Worm (Caenorhabditis elegans) whole organism, L4 larva: ENCODE data around the gene ZK370.6.

Experiments used
- F10B5.3 ChIP-seq: sonication (generic microtip); optimal IDR thresholded peaks from 2 replicates; lab custom pipeline; 2016; ENCODE audit warnings: mild to moderate bottlenecking, missing genetic modification characterization, missing compliant biosample characterization
- F37D6.2 ChIP-seq: sonication (generic microtip); optimal IDR thresholded peaks from 2 replicates; lab custom pipeline; 2016; ENCODE audit warnings: mild to moderate bottlenecking, missing genetic modification characterization, missing compliant biosample characterization
- T26A8.4 ChIP-seq: fragments of 200-800 bp; sonication (Bioruptor generic); IDR thresholded peaks from 2 replicates; pipeline ENCODE4 v1.3.6; 2022; ENCODE audit warnings: missing genetic modification characterization, missing compliant biosample characterization
- Y48G9A.11 ChIP-seq: fragments of 200-800 bp; sonication (Bioruptor generic); IDR thresholded peaks from 2 replicates; pipeline ENCODE4 v1.3.6; 2022; ENCODE audit warnings: missing genetic modification reagents, missing genetic modification characterization, missing compliant biosample characterization
- ZK337.2 ChIP-seq: fragments of 200-800 bp; sonication (Bioruptor generic); IDR thresholded peaks from 2 replicates; pipeline ENCODE4 v1.3.6; 2022; ENCODE audit warnings: missing genetic modification reagents, missing genetic modification characterization, missing compliant biosample characterization
- ZK546.5 ChIP-seq, 2 experiments: sonication (generic microtip); optimal IDR thresholded peaks; 2 replicates each; lab custom pipeline; 2017; ENCODE audit warnings: missing biosample characterization in 2 of 2, missing genetic modification characterization in 2 of 2
- aly-2 ChIP-seq: sonication (generic microtip); optimal IDR thresholded peaks from 2 replicates; lab custom pipeline; 2018; ENCODE audit warnings: missing biosample characterization, missing genetic modification characterization
- ama-1 ChIP-seq: fragments of 150-350 bp; optimal IDR thresholded peaks from 2 replicates; lab custom pipeline; 2014; ENCODE audit warnings: inconsistent platforms, mixed read lengths
- attf-4 ChIP-seq: sonication (generic microtip); optimal IDR thresholded peaks from 3 replicates; lab custom pipeline; 2017; ENCODE audit warnings: missing biosample characterization, missing genetic modification characterization
- ceh-20 ChIP-seq: fragments of 200-800 bp; sonication (Bioruptor generic); IDR thresholded peaks from 2 replicates; pipeline ENCODE4 v1.3.6; 2022; ENCODE audit warnings: missing genetic modification reagents, missing genetic modification characterization, missing compliant biosample characterization
- ceh-62 ChIP-seq: sonication (generic microtip); optimal IDR thresholded peaks from 2 replicates; lab custom pipeline; 2017; ENCODE audit warnings: missing biosample characterization, missing genetic modification characterization
- ceh-82 ChIP-seq: sonication (generic microtip); optimal IDR thresholded peaks from 2 replicates; lab custom pipeline; 2017; ENCODE audit warnings: missing biosample characterization, missing genetic modification characterization
- ces-1 ChIP-seq: fragments of 150-350 bp; sonication (generic microtip); optimal IDR thresholded peaks from 4 replicates; lab custom pipeline; 2014; ENCODE audit warnings: missing biosample characterization, missing genetic modification reagents, missing genetic modification characterization
- dmd-8 ChIP-seq: fragments of 200-800 bp; sonication (Bioruptor generic); IDR thresholded peaks from 2 replicates; pipeline ENCODE4 v1.3.6; 2022; ENCODE audit warnings: missing genetic modification characterization, missing compliant biosample characterization
- dpl-1 ChIP-seq: fragments of 150-350 bp; optimal IDR thresholded peaks from 2 replicates; lab custom pipeline; 2014; ENCODE audit warnings: missing biosample characterization, missing genetic modification reagents, missing genetic modification characterization
- duxl-1 ChIP-seq: sonication (generic microtip); optimal IDR thresholded peaks from 2 replicates; lab custom pipeline; 2016; ENCODE audit warnings: mild to moderate bottlenecking, missing genetic modification characterization, moderate library complexity, missing compliant biosample characterization; ENCODE audit not compliant: poor library complexity
- dve-1 ChIP-seq: sonication (generic microtip); optimal IDR thresholded peaks from 2 replicates; lab custom pipeline; 2017; ENCODE audit warnings: antibody characterized with exemption, mild to moderate bottlenecking, missing genetic modification characterization, missing compliant biosample characterization; ENCODE audit not compliant: insufficient read depth
- egl-27 ChIP-seq: sonication (generic microtip); optimal IDR thresholded peaks from 3 replicates; lab custom pipeline; 2017; ENCODE audit warnings: missing biosample characterization, missing genetic modification reagents, missing genetic modification characterization
- fkh-10 ChIP-seq: fragments of 150-350 bp; optimal IDR thresholded peaks from 2 replicates; lab custom pipeline; 2014; ENCODE audit warnings: missing biosample characterization, missing genetic modification reagents, missing genetic modification characterization
- hmg-1.1 ChIP-seq: fragments of 200-800 bp; sonication (Bioruptor generic); IDR thresholded peaks from 2 replicates; pipeline ENCODE4 v1.3.6; 2022; ENCODE audit warnings: missing genetic modification reagents, missing genetic modification characterization, missing compliant biosample characterization
- jun-1 ChIP-seq: fragments of 150-350 bp; optimal IDR thresholded peaks from 2 replicates; lab custom pipeline; 2014; ENCODE audit warnings: missing biosample characterization, missing genetic modification reagents, missing genetic modification characterization
- lin-13 ChIP-seq: fragments of 150-350 bp; optimal IDR thresholded peaks from 2 replicates; lab custom pipeline; 2014; ENCODE audit warnings: missing biosample characterization, missing genetic modification reagents, missing genetic modification characterization
- lin-15B ChIP-seq: fragments of 150-350 bp; sonication (generic microtip); optimal IDR thresholded peaks from 3 replicates; lab custom pipeline; 2014; ENCODE audit warnings: missing biosample characterization, missing genetic modification characterization
- lir-3 ChIP-seq: sonication (generic microtip); optimal IDR thresholded peaks from 2 replicates; lab custom pipeline; 2016; ENCODE audit warnings: mild to moderate bottlenecking, missing genetic modification characterization, missing compliant biosample characterization
- mdl-1 ChIP-seq, 2 experiments: fragments of 150-350 bp in 1 of 2; sonication (generic microtip) in 1 of 2; optimal IDR thresholded peaks; 2 replicates each; lab custom pipeline; 2014 to 2017; ENCODE audit warnings: missing biosample characterization in 2 of 2, missing genetic modification characterization in 2 of 2
- mdt-29 ChIP-seq: fragments of 200-800 bp; sonication (Bioruptor generic); IDR thresholded peaks from 2 replicates; pipeline ENCODE4 v1.3.6; 2022; ENCODE audit warnings: missing genetic modification reagents, missing genetic modification characterization, missing compliant biosample characterization
- mep-1 ChIP-seq: fragments of 150-350 bp; sonication (generic microtip); optimal IDR thresholded peaks from 3 replicates; lab custom pipeline; 2014; ENCODE audit warnings: missing biosample characterization, missing genetic modification characterization
- mes-2 ChIP-seq: sonication (generic microtip); optimal IDR thresholded peaks from 2 replicates; lab custom pipeline; 2016; ENCODE audit warnings: missing genotype, mild to moderate bottlenecking, missing genetic modification characterization, missing compliant biosample characterization; ENCODE audit not compliant: poor library complexity, severe bottlenecking
- nhr-102 ChIP-seq: sonication (generic microtip); optimal IDR thresholded peaks from 2 replicates; lab custom pipeline; 2016; ENCODE audit warnings: mild to moderate bottlenecking, missing genetic modification characterization, moderate library complexity, missing compliant biosample characterization
- nhr-41 ChIP-seq: fragments of 200-800 bp; sonication (Bioruptor generic); IDR thresholded peaks from 2 replicates; pipeline ENCODE4 v1.3.6; 2022; ENCODE audit warnings: missing genetic modification reagents, missing genetic modification characterization, missing compliant biosample characterization
- nhr-42 ChIP-seq: fragments of 200-800 bp; sonication (Bioruptor generic); IDR thresholded peaks from 2 replicates; pipeline ENCODE4 v1.3.6; 2022; ENCODE audit warnings: missing genetic modification characterization, missing compliant biosample characterization
- saeg-2 ChIP-seq: fragments of 200-800 bp; sonication (Bioruptor generic); IDR thresholded peaks from 2 replicates; pipeline ENCODE4 v1.3.6; 2022; ENCODE audit warnings: missing genetic modification reagents, missing genetic modification characterization, missing compliant biosample characterization
- skn-1 ChIP-seq: fragments of 150-350 bp; optimal IDR thresholded peaks from 2 replicates; lab custom pipeline; 2014; ENCODE audit warnings: missing biosample characterization, missing genetic modification characterization
- snpc-1.2 ChIP-seq: fragments of 200-800 bp; sonication (Bioruptor generic); IDR thresholded peaks from 2 replicates; pipeline ENCODE4 v1.3.6; 2022; ENCODE audit warnings: missing genetic modification reagents, missing genetic modification characterization, missing compliant biosample characterization
- spr-1 ChIP-seq: sonication (generic microtip); optimal IDR thresholded peaks from 2 replicates; lab custom pipeline; 2016; ENCODE audit warnings: mild to moderate bottlenecking, missing genetic modification characterization, missing compliant biosample characterization
- spr-3 ChIP-seq: fragments of 200-800 bp; sonication (Bioruptor generic); optimal IDR thresholded peaks from 2 replicates; lab custom pipeline; 2018; ENCODE audit warnings: mild to moderate bottlenecking, missing genetic modification characterization, missing compliant biosample characterization
- tag-97 ChIP-seq: fragments of 200-800 bp; sonication (Bioruptor generic); IDR thresholded peaks from 2 replicates; pipeline ENCODE4 v1.3.6; 2022; ENCODE audit warnings: missing genetic modification characterization, missing compliant biosample characterization
- tra-1 ChIP-seq: fragments of 200-800 bp; sonication (Bioruptor generic); IDR thresholded peaks from 2 replicates; pipeline ENCODE4 v1.3.6; 2022; ENCODE audit warnings: missing genetic modification reagents, missing genetic modification characterization, missing compliant biosample characterization
- unc-39 ChIP-seq: sonication (generic microtip); optimal IDR thresholded peaks from 2 replicates; lab custom pipeline; 2017; ENCODE audit warnings: missing biosample characterization, missing genetic modification characterization
- unc-62 ChIP-seq, 3 experiments: fragments of 150-350 bp in 1 of 3; sonication (generic microtip); optimal IDR thresholded peaks in 2 of 3; peaks in 1 of 3; 1 replicate in 1 of 3; 2 replicates in 2 of 3; lab custom pipeline; 2014 to 2017; ENCODE audit warnings: missing biosample characterization in 3 of 3, missing genetic modification characterization in 3 of 3, missing genetic modification reagents in 3 of 3, missing genotype in 1 of 3
- vab-7 ChIP-seq: fragments of 200-800 bp; sonication (Bioruptor generic); IDR thresholded peaks from 2 replicates; pipeline ENCODE4 v1.3.6; 2022; ENCODE audit warnings: missing genetic modification reagents, missing genetic modification characterization, missing compliant biosample characterization
- zfp-2 ChIP-seq: sonication (generic microtip); optimal IDR thresholded peaks from 2 replicates; lab custom pipeline; 2016; ENCODE audit warnings: mild to moderate bottlenecking, missing genetic modification characterization, missing compliant biosample characterization
- zfp-3 ChIP-seq: fragments of 200-800 bp; sonication (Bioruptor generic); conservative IDR thresholded peaks from 2 replicates; pipeline ENCODE4 v1.3.6; 2022; ENCODE audit warnings: missing genetic modification reagents, missing genetic modification characterization, missing compliant biosample characterization

ZK370.6 gene

ce11 chrIII:8731973-8732372, 11.7 kb downstream of the ZK370.6 start (continued):
- TF ChIP-seq unc-62 (GFP tag; optimal IDR thresholded peaks at IDR 0.05 in 1 of 2; lab: Kevin White, UChicago) (peak in 1 of 2 experiments; percentile 94), unc-62 (tag; optimal IDR thresholded peaks at IDR 0.05; lab: Kevin White, UChicago) (no peak), aly-2 (tag; lab: Kevin White, UChicago) (no peak), ZK337.2 (GFP tag; lab: Robert Waterston, UW) (no peak), duxl-1 (tag; lab: Kevin White, UChicago) (no peak), nhr-41 (no peak), tra-1 (peak; percentile 32; the same call in 1 of the 2 replicates), hmg-1.1 (GFP tag; lab: Robert Waterston, UW) (no peak), unc-39 (tag; lab: Kevin White, UChicago) (no peak), dmd-8 (GFP tag; lab: Robert Waterston, UW) (no peak), lir-3 (tag; lab: Kevin White, UChicago) (no peak), ceh-20 (GFP tag; lab: Robert Waterston, UW) (no peak), spr-1 (no peak), spr-3 (no peak), nhr-42 (GFP tag; lab: Robert Waterston, UW) (no peak), ceh-62 (tag; lab: Kevin White, UChicago) (no peak), jun-1 (tag; lab: Kevin White, UChicago) (no peak), ZK546.5 (tag; optimal IDR thresholded peaks at IDR 0.05; lab: Kevin White, UChicago) (no peak), lin-13 (GFP tag; lab: Kevin White, UChicago) (no peak), zfp-3 (GFP tag; lab: Robert Waterston, UW) (no peak), tag-97 (GFP tag; lab: Robert Waterston, UW) (no peak), saeg-2 (no peak), mep-1 (no peak), ama-1 (lab: Kevin White, UChicago) (no peak), ceh-82 (no peak), ces-1 (GFP tag; lab: Kevin White, UChicago) (no peak), vab-7 (GFP tag; lab: Robert Waterston, UW) (no peak), dve-1 (tag; lab: Kevin White, UChicago) (no peak), F10B5.3 (no peak), mdl-1 (tag; optimal IDR thresholded peaks at IDR 0.05; lab: Kevin White, UChicago) (peak; percentile 56 to 84), egl-27 (tag; lab: Kevin White, UChicago) (no peak), snpc-1.2 (GFP tag; lab: Robert Waterston, UW) (no peak), F37D6.2 (no peak), T26A8.4 (GFP tag; lab: Robert Waterston, UW) (no peak), skn-1 (tag; lab: Kevin White, UChicago) (no peak), nhr-102 (tag; lab: Kevin White, UChicago) (no peak), fkh-10 (no peak), attf-4 (tag; lab: Kevin White, UChicago) (no peak), Y48G9A.11 (GFP tag; lab: Robert Waterston, UW) (no peak), mdt-29 (GFP tag; lab: Robert Waterston, UW) (no peak), zfp-2 (tag; lab: Kevin White, UChicago) (no peak), dpl-1 (GFP tag; lab: Kevin White, UChicago) (no peak), mes-2 (tag; lab: Kevin White, UChicago) (peak; percentile 19), lin-15B (tag; lab: Kevin White, UChicago) (no peak)
